Fruit fly (Drosophila melanogaster): ENCODE data around the gene CG7924.

dm6 chr3L:14198216-14198615, 35.1 kb upstream of the CG7924 start:
- TF ChIP-seq Blimp-1 (GFP tag; optimal IDR thresholded peaks at IDR 0.05), result no peak
- TF ChIP-seq CG6854 (GFP tag; optimal IDR thresholded peaks at IDR 0.05), result no peak
- no peak for TF ChIP-seq pdm3 (GFP tag; optimal IDR thresholded peaks at IDR 0.05)
- peak; percentile 13 for TF ChIP-seq CG6276 (GFP tag; optimal IDR thresholded peaks at IDR 0.05)
- no peak for TF ChIP-seq fd59A (GFP tag; optimal IDR thresholded peaks at IDR 0.05)
- TF ChIP-seq CG32006 (GFP tag; optimal IDR thresholded peaks at IDR 0.05), result no peak
- TF ChIP-seq CG11902 (GFP tag; optimal IDR thresholded peaks at IDR 0.05), result no peak
- TF ChIP-seq Eip78C (GFP tag), result no peak
- no peak for TF ChIP-seq spab (GFP tag; optimal IDR thresholded peaks at IDR 0.05)
